Worm (Caenorhabditis elegans): ENCODE results near the gene ref-1.

Gene ref-1

ce11 chrII:10198486-10198885 lies 19.8 kb upstream of the ref-1 start:
- no peak for TF ChIP-seq nhr-25 (tag; optimal IDR thresholded peaks at IDR 0.05)
- no peak for TF ChIP-seq ztf-11 (tag; optimal IDR thresholded peaks at IDR 0.05)
- no peak for TF ChIP-seq lin-39 (tag; optimal IDR thresholded peaks at IDR 0.05)
- no peak for TF ChIP-seq elt-3 (tag; optimal IDR thresholded peaks at IDR 0.05)
- TF ChIP-seq nhr-43 (tag; optimal IDR thresholded peaks at IDR 0.05; ENCODE audit: poor library complexity, severe bottlenecking), result no peak

ce11 chrII:10199906-10200305 lies 18.4 kb upstream of the ref-1 start, which contains the start of gene R05H5.4:
TSS of gene R05H5.4 (minus strand) at chrII:10200006.
- no peak for TF ChIP-seq egl-27 (tag; optimal IDR thresholded peaks at IDR 0.05)
- no peak for TF ChIP-seq ceh-16 (tag; optimal IDR thresholded peaks at IDR 0.05)

ce11 chrII:10200759-10201158 lies 17.5 kb upstream of the ref-1 start, which contains the start of gene arv-1:
TSS of gene arv-1 (minus strand) at chrII:10200823.
- TF ChIP-seq sea-2 (GFP tag; optimal IDR thresholded peaks at IDR 0.05) (no peak), elt-3 (tag; optimal IDR thresholded peaks at IDR 0.05) (no peak), ZK546.5 (tag; optimal IDR thresholded peaks at IDR 0.05) (no peak), jun-1 (tag; optimal IDR thresholded peaks at IDR 0.05) (no peak), eor-1 (tag; optimal IDR thresholded peaks at IDR 0.05) (no peak), fkh-10 (GFP tag; optimal IDR thresholded peaks at IDR 0.05) (no peak), lin-39 (tag; optimal IDR thresholded peaks at IDR 0.05) (no peak), skn-1 (tag; optimal IDR thresholded peaks at IDR 0.05) (no peak), pqm-1 (tag; optimal IDR thresholded peaks at IDR 0.05) (peak; percentile 55), ceh-16 (tag; optimal IDR thresholded peaks at IDR 0.05) (no peak), R02D3.7 (tag; optimal IDR thresholded peaks at IDR 0.05) (peak; percentile 91), fkh-2 (tag; optimal IDR thresholded peaks at IDR 0.05) (no peak), mml-1 (tag; optimal IDR thresholded peaks at IDR 0.05) (no peak), nhr-67 (tag; optimal IDR thresholded peaks at IDR 0.05) (no peak), fos-1 (tag; optimal IDR thresholded peaks at IDR 0.05) (no peak), egl-5 (tag; optimal IDR thresholded peaks at IDR 0.05) (no peak), lin-15B (tag; optimal IDR thresholded peaks at IDR 0.05) (peak; percentile 67), nhr-12 (tag; optimal IDR thresholded peaks at IDR 0.05) (no peak), nhr-25 (tag; optimal IDR thresholded peaks at IDR 0.05) (peak; percentile 6), nhr-76 (tag; optimal IDR thresholded peaks at IDR 0.05) (no peak), nfya-1 (tag; optimal IDR thresholded peaks at IDR 0.05; ENCODE audit: insufficient read depth) (peak; percentile 56), nhr-23 (tag; optimal IDR thresholded peaks at IDR 0.05) (peak; percentile 83), lsy-12 (tag; optimal IDR thresholded peaks at IDR 0.05) (no peak), unc-39 (tag; optimal IDR thresholded peaks at IDR 0.05) (no peak), unc-62 (GFP tag; optimal IDR thresholded peaks at IDR 0.05) (no peak), mdl-1 (tag; optimal IDR thresholded peaks at IDR 0.05) (no peak), ceh-9 (tag; optimal IDR thresholded peaks at IDR 0.05) (no peak), ztf-4 (tag; optimal IDR thresholded peaks at IDR 0.05) (no peak), ceh-82 (tag; optimal IDR thresholded peaks at IDR 0.05) (no peak), snpc-4 (tag; optimal IDR thresholded peaks at IDR 0.05) (peak; percentile 62), elt-2 (tag; optimal IDR thresholded peaks at IDR 0.05) (peak; percentile 15), ztf-11 (tag; optimal IDR thresholded peaks at IDR 0.05) (no peak), nhr-43 (tag; optimal IDR thresholded peaks at IDR 0.05; ENCODE audit: poor library complexity, severe bottlenecking) (peak; percentile 69), nhr-237 (tag; optimal IDR thresholded peaks at IDR 0.05) (no peak), ama-1 (optimal IDR thresholded peaks at IDR 0.05) (peak; percentile 32), egl-27 (tag; optimal IDR thresholded peaks at IDR 0.05) (no peak), zag-1 (tag; optimal IDR thresholded peaks at IDR 0.05) (no peak), nhr-28 (tag; optimal IDR thresholded peaks at IDR 0.05) (no peak), hmg-11 (tag; optimal IDR thresholded peaks at IDR 0.05) (no peak), aly-2 (tag; optimal IDR thresholded peaks at IDR 0.05) (no peak), pha-4 (tag; optimal IDR thresholded peaks at IDR 0.05) (peak; percentile 65), tbx-2 (tag; optimal IDR thresholded peaks at IDR 0.05) (no peak), daf-12 (tag; optimal IDR thresholded peaks at IDR 0.05) (no peak), elt-1 (tag; optimal IDR thresholded peaks at IDR 0.05) (no peak), ceh-28 (tag; optimal IDR thresholded peaks at IDR 0.05) (no peak), nhr-11 (tag; optimal IDR thresholded peaks at IDR 0.05) (no peak), nhr-77 (tag; optimal IDR thresholded peaks at IDR 0.05) (no peak)
